Worm (Caenorhabditis elegans): ENCODE data around the gene F09G8.5.

F09G8.5 gene

ce11 chrIII:8289181-8289580 lies 34.4 kb downstream of the F09G8.5 start:
- TF ChIP-seq zip-8 (tag; optimal IDR thresholded peaks at IDR 0.05) (no peak), unc-120 (tag; optimal IDR thresholded peaks at IDR 0.05; ENCODE audit: poor library complexity, severe bottlenecking) (no peak), mab-5 (tag; optimal IDR thresholded peaks at IDR 0.05) (no peak), ztf-11 (tag; optimal IDR thresholded peaks at IDR 0.05) (no peak), ceh-39 (tag; optimal IDR thresholded peaks at IDR 0.05) (no peak), elt-1 (tag; optimal IDR thresholded peaks at IDR 0.05; ENCODE audit: borderline replicate concordance, insufficient read depth) (peak; percentile 43), flh-1 (GFP tag; optimal IDR thresholded peaks at IDR 0.05) (no peak), ces-1 (GFP tag; optimal IDR thresholded peaks at IDR 0.05) (peak; percentile 95)

- TF ChIP-seq nhr-12 (tag; optimal IDR thresholded peaks at IDR 0.05) (no peak), unc-120 (tag; optimal IDR thresholded peaks at IDR 0.05; ENCODE audit: poor library complexity, severe bottlenecking) (no peak), ham-2 (GFP tag; optimal IDR thresholded peaks at IDR 0.05) (no peak), unc-62 (GFP tag; optimal IDR thresholded peaks at IDR 0.05) (peak; percentile 11), elt-1 (tag; optimal IDR thresholded peaks at IDR 0.05; ENCODE audit: borderline replicate concordance, insufficient read depth) (peak; percentile 11), elt-3 (tag; optimal IDR thresholded peaks at IDR 0.05) (peak; percentile 22)
Observed at ce11 chrIII:8291268-8292032, 36.7 kb downstream of the F09G8.5 start.

- no peak for TF ChIP-seq snpc-4 (tag; optimal IDR thresholded peaks at IDR 0.05)
- TF ChIP-seq unc-62 (GFP tag; optimal IDR thresholded peaks at IDR 0.05): peak; percentile 77
- no peak for TF ChIP-seq nhr-12 (tag; optimal IDR thresholded peaks at IDR 0.05)
- TF ChIP-seq mab-5 (tag; optimal IDR thresholded peaks at IDR 0.05): no peak
- no peak for TF ChIP-seq ceh-83 (GFP tag; optimal IDR thresholded peaks at IDR 0.05)
- no peak for TF ChIP-seq sptf-1 (tag; optimal IDR thresholded peaks at IDR 0.05)
- no peak for TF ChIP-seq elt-3 (tag; optimal IDR thresholded peaks at IDR 0.05)
- TF ChIP-seq blmp-1 (tag; optimal IDR thresholded peaks at IDR 0.05): peak; percentile 44
- TF ChIP-seq mep-1 (tag; optimal IDR thresholded peaks at IDR 0.05): no peak
- TF ChIP-seq flh-1 (GFP tag; optimal IDR thresholded peaks at IDR 0.05): no peak
- no peak for TF ChIP-seq tbx-8 (GFP tag; optimal IDR thresholded peaks at IDR 0.05)
- no peak for TF ChIP-seq mls-2 (tag; optimal IDR thresholded peaks at IDR 0.05)
- TF ChIP-seq lin-32 (GFP tag; optimal IDR thresholded peaks at IDR 0.05): no peak
- TF ChIP-seq zip-8 (tag; optimal IDR thresholded peaks at IDR 0.05): peak; percentile 13
- TF ChIP-seq elt-1 (tag; optimal IDR thresholded peaks at IDR 0.05; ENCODE audit: borderline replicate concordance, insufficient read depth): no peak
Observed at ce11 chrIII:8293260-8293659, 38.5 kb downstream of the F09G8.5 start.

- TF ChIP-seq nhr-237 (tag; optimal IDR thresholded peaks at IDR 0.05) (no peak), zip-8 (tag; optimal IDR thresholded peaks at IDR 0.05) (peak; percentile 93), sptf-1 (tag; optimal IDR thresholded peaks at IDR 0.05) (peak; percentile 35), cnd-1 (tag; optimal IDR thresholded peaks at IDR 0.05) (peak; percentile 79), unc-62 (GFP tag; optimal IDR thresholded peaks at IDR 0.05) (peak; percentile 3), mls-2 (tag; optimal IDR thresholded peaks at IDR 0.05) (peak; percentile 24), unc-120 (tag; optimal IDR thresholded peaks at IDR 0.05; ENCODE audit: poor library complexity, severe bottlenecking) (no peak), nhr-2 (tag; optimal IDR thresholded peaks at IDR 0.05) (peak; percentile 90)
Observed at ce11 chrIII:8298216-8298920, 43.6 kb downstream of the F09G8.5 start.

- no peak for TF ChIP-seq lsy-2 (tag; optimal IDR thresholded peaks at IDR 0.05)
- peak; percentile 58 for TF ChIP-seq ces-1 (GFP tag; optimal IDR thresholded peaks at IDR 0.05)
- no peak for TF ChIP-seq nhr-12 (tag; optimal IDR thresholded peaks at IDR 0.05)
- no peak for TF ChIP-seq mep-1 (tag; optimal IDR thresholded peaks at IDR 0.05)
- TF ChIP-seq snpc-4 (tag; optimal IDR thresholded peaks at IDR 0.05): no peak
- no peak for TF ChIP-seq flh-1 (GFP tag; optimal IDR thresholded peaks at IDR 0.05)
- TF ChIP-seq blmp-1 (tag; optimal IDR thresholded peaks at IDR 0.05): no peak
- no peak for TF ChIP-seq sem-2 (GFP tag; optimal IDR thresholded peaks at IDR 0.05)
- TF ChIP-seq tbx-8 (GFP tag; optimal IDR thresholded peaks at IDR 0.05): no peak
- TF ChIP-seq M03D4.4 (tag; optimal IDR thresholded peaks at IDR 0.05): no peak
- TF ChIP-seq ceh-39 (tag; optimal IDR thresholded peaks at IDR 0.05): no peak
- no peak for TF ChIP-seq nhr-28 (tag; optimal IDR thresholded peaks at IDR 0.05)
- TF ChIP-seq nhr-76 (tag; optimal IDR thresholded peaks at IDR 0.05): no peak
- no peak for TF ChIP-seq ceh-83 (GFP tag; optimal IDR thresholded peaks at IDR 0.05)
- TF ChIP-seq unc-62 (GFP tag; optimal IDR thresholded peaks at IDR 0.05): peak; percentile 84
- peak; percentile 97 for TF ChIP-seq hlh-1 (tag; optimal IDR thresholded peaks at IDR 0.05)
- TF ChIP-seq lin-32 (GFP tag; optimal IDR thresholded peaks at IDR 0.05): no peak
- no peak for TF ChIP-seq sptf-1 (tag; optimal IDR thresholded peaks at IDR 0.05)
- peak; percentile 37 for TF ChIP-seq unc-120 (tag; optimal IDR thresholded peaks at IDR 0.05; ENCODE audit: poor library complexity, severe bottlenecking)
- no peak for TF ChIP-seq zip-8 (tag; optimal IDR thresholded peaks at IDR 0.05)
- TF ChIP-seq nhr-237 (tag; optimal IDR thresholded peaks at IDR 0.05): no peak
- TF ChIP-seq drap-1 (GFP tag; optimal IDR thresholded peaks at IDR 0.05): no peak
- no peak for TF ChIP-seq mab-5 (tag; optimal IDR thresholded peaks at IDR 0.05)
Observed at ce11 chrIII:8299078-8299587, 44.4 kb downstream of the F09G8.5 start.
